Fruit fly (Drosophila melanogaster) whole organism, prepupa: ENCODE measurements around the gene CG14088.

Experiments used
- CG10631 ChIP-seq: fragments of 200-800 bp; sonication (Bioruptor generic); optimal IDR thresholded peaks from 2 replicates; lab custom pipeline; 2016; ENCODE audit warnings: missing biosample characterization, missing genetic modification characterization
- CG11902 ChIP-seq: fragments of 200-800 bp; sonication (Bioruptor generic); optimal IDR thresholded peaks from 3 replicates; lab custom pipeline; 2016; ENCODE audit warnings: missing biosample characterization, missing genetic modification characterization
- CG15336 ChIP-seq: fragments of 200-800 bp; sonication (Bioruptor generic); IDR thresholded peaks from 2 replicates; pipeline ENCODE4 v1.3.6; 2022; ENCODE audit warnings: missing biosample characterization, missing genetic modification characterization
- CG1621 ChIP-seq: fragments of 200-800 bp; sonication (Bioruptor generic); optimal IDR thresholded peaks from 3 replicates; lab custom pipeline; 2018; ENCODE audit warnings: missing biosample characterization, mild to moderate bottlenecking, missing genetic modification characterization
- CG3032 ChIP-seq: fragments of 200-800 bp; optimal IDR thresholded peaks from 2 replicates; lab custom pipeline; 2019; ENCODE audit warnings: missing biosample characterization, mild to moderate bottlenecking, missing genetic modification characterization, moderate library complexity
- CG31627 ChIP-seq: fragments of 200-800 bp; sonication (Bioruptor generic); optimal IDR thresholded peaks from 3 replicates; lab custom pipeline; 2016; ENCODE audit warnings: missing biosample characterization, missing genetic modification characterization
- CG32006 ChIP-seq: fragments of 200-800 bp; sonication (Bioruptor generic); optimal IDR thresholded peaks from 3 replicates; lab custom pipeline; 2017; ENCODE audit warnings: missing biosample characterization, mild to moderate bottlenecking, missing genetic modification characterization
- CG34406 ChIP-seq: fragments of 200-800 bp; sonication (Bioruptor generic); optimal IDR thresholded peaks from 3 replicates; lab custom pipeline; 2016; ENCODE audit warnings: missing biosample characterization, missing genetic modification characterization
- CG3919 ChIP-seq: fragments of 200-800 bp; sonication (Bioruptor generic); optimal IDR thresholded peaks from 3 replicates; lab custom pipeline; 2016; ENCODE audit warnings: missing biosample characterization, missing genetic modification characterization
- CG6163 ChIP-seq: fragments of 200-800 bp; sonication (Bioruptor generic); IDR thresholded peaks from 3 replicates; pipeline ENCODE4 v1.3.6; 2022; ENCODE audit warnings: missing biosample characterization, missing genetic modification characterization
- CG6792 ChIP-seq: fragments of 200-800 bp; sonication (Bioruptor generic); optimal IDR thresholded peaks from 3 replicates; lab custom pipeline; 2016; ENCODE audit warnings: missing biosample characterization, missing genetic modification characterization
- CG6808 ChIP-seq: fragments of 200-800 bp; sonication (Bioruptor generic); optimal IDR thresholded peaks from 3 replicates; lab custom pipeline; 2017; ENCODE audit warnings: missing biosample characterization, missing genetic modification characterization, mild to moderate bottlenecking, moderate library complexity, missing genetic modification reagents
- CG8319 ChIP-seq: fragments of 200-800 bp; sonication (Bioruptor generic); optimal IDR thresholded peaks from 3 replicates; lab custom pipeline; 2016; ENCODE audit warnings: missing biosample characterization, missing genetic modification characterization
- CG8632 ChIP-seq: fragments of 200-800 bp; sonication (Bioruptor generic); optimal IDR thresholded peaks from 3 replicates; lab custom pipeline; 2016; ENCODE audit warnings: missing biosample characterization, missing genetic modification characterization
- CG9139 ChIP-seq: fragments of 200-800 bp; sonication (Bioruptor generic); optimal IDR thresholded peaks from 3 replicates; lab custom pipeline; 2017; ENCODE audit warnings: missing biosample characterization, mild to moderate bottlenecking, missing genetic modification characterization
- Eip78C ChIP-seq: fragments of 200-800 bp; sonication (Bioruptor generic); peaks from one replicate; lab custom pipeline; 2016; ENCODE audit warnings: missing biosample characterization, missing genetic modification characterization
- Eip93F ChIP-seq: fragments of 200-800 bp; sonication (Bioruptor generic); optimal IDR thresholded peaks from 2 replicates; lab custom pipeline; 2016; ENCODE audit warnings: missing biosample characterization, mild to moderate bottlenecking, missing genetic modification characterization
- Ets21C ChIP-seq: fragments of 200-800 bp; sonication (Bioruptor generic); optimal IDR thresholded peaks from 3 replicates; lab custom pipeline; 2016; ENCODE audit warnings: missing biosample characterization, missing genetic modification characterization
- Ets96B ChIP-seq: fragments of 200-800 bp; optimal IDR thresholded peaks from 2 replicates; lab custom pipeline; 2019; ENCODE audit warnings: missing biosample characterization, mild to moderate bottlenecking, missing genetic modification characterization, moderate library complexity
- Gug ChIP-seq: fragments of 200-800 bp; sonication (Bioruptor generic); IDR thresholded peaks from 2 replicates; pipeline ENCODE4 v1.3.6; 2022; ENCODE audit warnings: missing biosample characterization, missing genetic modification characterization
- Hr39 ChIP-seq: fragments of 200-800 bp; sonication (Bioruptor generic); optimal IDR thresholded peaks from 2 replicates; lab custom pipeline; 2016; ENCODE audit warnings: missing biosample characterization, missing genetic modification characterization
- Hr4 ChIP-seq: fragments of 200-800 bp; sonication (Bioruptor generic); optimal IDR thresholded peaks from 3 replicates; lab custom pipeline; 2016; ENCODE audit warnings: missing biosample characterization, missing genetic modification characterization
- Met ChIP-seq: fragments of 200-800 bp; sonication (Bioruptor generic); optimal IDR thresholded peaks from 3 replicates; lab custom pipeline; 2016; ENCODE audit warnings: missing biosample characterization, missing genetic modification characterization
- OdsH ChIP-seq: fragments of 200-800 bp; sonication (Bioruptor generic); optimal IDR thresholded peaks from 3 replicates; lab custom pipeline; 2016; ENCODE audit warnings: missing biosample characterization, missing genetic modification characterization
- Smox ChIP-seq: fragments of 200-800 bp; sonication (Bioruptor generic); optimal IDR thresholded peaks from 3 replicates; lab custom pipeline; 2016; ENCODE audit warnings: missing biosample characterization, missing genetic modification characterization
- Sox102F ChIP-seq: fragments of 200-800 bp; sonication (Bioruptor generic); optimal IDR thresholded peaks from 2 replicates; lab custom pipeline; 2016; ENCODE audit warnings: missing biosample characterization, mild to moderate bottlenecking, missing genetic modification characterization
- Sox14 ChIP-seq: fragments of 200-800 bp; sonication (Bioruptor generic); optimal IDR thresholded peaks from 3 replicates; lab custom pipeline; 2016; ENCODE audit warnings: missing biosample characterization, missing genetic modification characterization
- Sox15 ChIP-seq: fragments of 200-800 bp; sonication (Bioruptor generic); optimal IDR thresholded peaks from 3 replicates; lab custom pipeline; 2016; ENCODE audit warnings: missing biosample characterization, missing genetic modification characterization
- achi ChIP-seq: fragments of 200-800 bp; sonication (Bioruptor generic); optimal IDR thresholded peaks from 3 replicates; lab custom pipeline; 2016; ENCODE audit warnings: missing biosample characterization, missing genetic modification characterization
- acj6 ChIP-seq: fragments of 200-800 bp; sonication (Bioruptor generic); optimal IDR thresholded peaks from 3 replicates; lab custom pipeline; 2016; ENCODE audit warnings: missing biosample characterization, missing genetic modification characterization
- cyc ChIP-seq: fragments of 200-800 bp; sonication (Bioruptor generic); optimal IDR thresholded peaks from 3 replicates; lab custom pipeline; 2016; ENCODE audit warnings: missing biosample characterization, missing genetic modification characterization
- dsx ChIP-seq: fragments of 200-800 bp; optimal IDR thresholded peaks from 3 replicates; lab custom pipeline; 2019; ENCODE audit warnings: missing biosample characterization, mild to moderate bottlenecking, missing genetic modification characterization, moderate library complexity; ENCODE audit not compliant: poor library complexity, severe bottlenecking
- eg ChIP-seq: fragments of 200-800 bp; sonication (Bioruptor generic); IDR thresholded peaks from 3 replicates; pipeline ENCODE4 v1.3.6; 2022; ENCODE audit warnings: missing biosample characterization, missing genetic modification characterization
- esn ChIP-seq: fragments of 200-800 bp; sonication (Bioruptor generic); optimal IDR thresholded peaks from 2 replicates; lab custom pipeline; 2016; ENCODE audit warnings: missing biosample characterization, mild to moderate bottlenecking, missing genetic modification characterization, moderate library complexity
- fd59A ChIP-seq: fragments of 200-800 bp; sonication (Bioruptor generic); optimal IDR thresholded peaks from 2 replicates; lab custom pipeline; 2017; ENCODE audit warnings: missing biosample characterization, mild to moderate bottlenecking, missing genetic modification characterization, missing genetic modification reagents
- fd85E ChIP-seq: fragments of 200-800 bp; sonication (Bioruptor generic); optimal IDR thresholded peaks from 3 replicates; lab custom pipeline; 2016; ENCODE audit warnings: missing biosample characterization, missing genetic modification characterization
- fkh ChIP-seq: fragments of 200-800 bp; sonication (Bioruptor generic); optimal IDR thresholded peaks from 3 replicates; lab custom pipeline; 2017; ENCODE audit warnings: missing biosample characterization, mild to moderate bottlenecking, missing genetic modification characterization, moderate library complexity
- lz ChIP-seq: fragments of 200-800 bp; sonication (Bioruptor generic); optimal IDR thresholded peaks from 3 replicates; lab custom pipeline; 2016; ENCODE audit warnings: missing biosample characterization, missing genetic modification characterization
- spab ChIP-seq: fragments of 200-800 bp; sonication (Bioruptor generic); optimal IDR thresholded peaks from 2 replicates; lab custom pipeline; 2017; ENCODE audit warnings: missing biosample characterization, mild to moderate bottlenecking, missing genetic modification characterization, missing genetic modification reagents
- ss ChIP-seq, 2 experiments: fragments of 200-800 bp; sonication (Bioruptor generic); optimal IDR thresholded peaks; 2 replicates in 1 of 2; 3 replicates in 1 of 2; lab custom pipeline; 2017 to 2018; ENCODE audit warnings: mild to moderate bottlenecking in 2 of 2, missing biosample characterization in 2 of 2, missing genetic modification characterization in 2 of 2, moderate library complexity in 1 of 2
- svp ChIP-seq: fragments of 200-800 bp; sonication (Bioruptor generic); peaks from one replicate; lab custom pipeline; 2016; ENCODE audit warnings: missing biosample characterization, missing genetic modification characterization
- topi ChIP-seq: fragments of 200-800 bp; sonication (Bioruptor generic); optimal IDR thresholded peaks from 3 replicates; lab custom pipeline; 2016; ENCODE audit warnings: missing biosample characterization, missing genetic modification characterization
- vri ChIP-seq: fragments of 200-800 bp; sonication (Bioruptor generic); optimal IDR thresholded peaks from 3 replicates; lab custom pipeline; 2016; ENCODE audit warnings: missing biosample characterization, mild to moderate bottlenecking, missing genetic modification characterization

The CG14088 gene

DNA sequence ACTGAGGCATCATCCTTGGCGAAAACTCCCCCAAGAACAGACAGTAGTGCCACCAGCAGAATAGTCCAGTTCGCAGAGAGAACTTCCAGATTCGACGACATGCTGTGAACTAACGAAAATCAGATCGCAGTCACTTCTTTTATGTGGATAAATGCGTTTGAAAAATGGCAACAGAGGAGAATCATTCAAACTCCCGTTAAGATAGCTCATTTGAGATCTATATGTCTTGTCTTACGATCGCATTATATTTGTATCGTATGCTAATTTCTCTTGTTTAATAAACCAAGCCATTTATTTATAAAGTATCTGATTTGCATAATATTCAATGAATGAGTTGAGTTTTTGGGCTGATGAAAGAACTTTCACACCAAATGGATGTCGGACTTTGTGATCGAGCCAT is 10.3 kb upstream of the CG14088 start, which contains the start of gene CG14089:
CG14089 (minus strand) TSS at position 101 of the 400 bp plus-strand sequence.
- TF ChIP-seq ss (GFP tag; optimal IDR thresholded peaks at IDR 0.05; lab: Kevin White, UChicago) (no peak), CG8632 (GFP tag; lab: Kevin White, UChicago) (no peak), Sox102F (GFP tag; lab: Kevin White, UChicago) (no peak), cyc (GFP tag; lab: Kevin White, UChicago) (no peak), CG6792 (GFP tag; lab: Kevin White, UChicago) (no peak), CG31627 (GFP tag; lab: Kevin White, UChicago) (no peak), achi (GFP tag; lab: Kevin White, UChicago) (no peak), eg (GFP tag; lab: Robert Waterston, UW) (no peak), Smox (GFP tag; lab: Kevin White, UChicago) (no peak), CG11902 (GFP tag; lab: Kevin White, UChicago) (no peak), dsx (GFP tag; lab: Kevin White, UChicago) (no peak), fd85E (no peak), fkh (GFP tag; lab: Kevin White, UChicago) (no peak), CG34406 (GFP tag; lab: Kevin White, UChicago) (no peak), CG15336 (GFP tag; lab: Robert Waterston, UW) (no peak), esn (GFP tag; lab: Kevin White, UChicago) (no peak), acj6 (GFP tag; lab: Kevin White, UChicago) (no peak), Gug (GFP tag; lab: Robert Waterston, UW) (no peak), Eip78C (GFP tag; lab: Kevin White, UChicago) (no peak), svp (GFP tag; lab: Kevin White, UChicago) (no peak)

DNA sequence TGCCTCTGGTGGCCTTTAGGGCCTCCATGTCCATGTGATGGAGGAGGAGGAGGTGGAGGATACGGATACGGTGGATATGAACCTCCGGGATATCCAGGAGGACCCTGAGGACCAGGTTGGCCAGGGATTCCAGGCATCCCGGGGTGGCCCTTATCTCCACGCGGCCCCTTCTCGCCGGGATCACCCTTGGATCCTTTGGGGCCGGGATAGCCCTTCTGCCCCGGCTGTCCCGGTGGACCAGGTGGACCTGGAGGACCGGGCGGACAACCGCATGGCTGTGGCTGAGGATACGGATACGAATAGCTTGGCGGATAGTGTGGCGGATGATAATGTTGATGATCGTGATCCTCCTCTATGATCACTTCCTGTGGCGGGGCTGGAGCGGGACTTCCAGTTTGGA is 9.8 kb upstream of the CG14088 start:
- TF ChIP-seq CG32006 (GFP tag; lab: Kevin White, UChicago), result no peak
- no peak for TF ChIP-seq CG8319 (GFP tag; lab: Kevin White, UChicago)
- no peak for TF ChIP-seq CG3919
- TF ChIP-seq Sox14, result no peak
- no peak for TF ChIP-seq CG34406 (GFP tag; lab: Kevin White, UChicago)
- no peak for TF ChIP-seq lz
- TF ChIP-seq CG1621, result no peak
- TF ChIP-seq ss (GFP tag; optimal IDR thresholded peaks at IDR 0.05; lab: Kevin White, UChicago), result no peak
- TF ChIP-seq, all 60 proteins: peak for 0

DNA sequence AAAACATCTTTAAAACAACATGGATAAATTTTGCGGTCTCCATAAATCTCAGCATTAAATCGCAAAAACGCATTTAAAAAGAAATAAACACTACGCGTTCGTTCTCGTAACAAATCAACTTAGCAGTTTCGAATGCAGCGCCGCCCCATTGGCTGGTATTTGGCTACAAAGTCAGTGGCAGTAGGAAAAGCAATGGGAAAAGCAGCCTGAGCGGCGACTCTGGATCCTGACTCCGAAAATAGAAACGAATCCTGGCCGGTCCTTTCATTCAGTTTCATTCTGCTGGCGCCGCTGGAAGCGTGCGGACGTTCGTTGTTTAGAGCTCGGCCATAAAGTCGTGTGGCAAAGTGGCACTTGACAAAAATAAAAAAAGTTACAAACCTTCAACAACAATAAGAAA is 5.0 kb upstream of the CG14088 start, which contains the start of gene CG14086:
CG14086 (plus strand) TSS at position 301 of the 400 bp plus-strand sequence.
- TF ChIP-seq Met (GFP tag; lab: Kevin White, UChicago) (no peak), Smox (GFP tag; lab: Kevin White, UChicago) (no peak), Hr39 (GFP tag; lab: Kevin White, UChicago) (no peak), CG9139 (GFP tag; lab: Kevin White, UChicago) (no peak), Gug (GFP tag; lab: Robert Waterston, UW) (no peak), fd85E (no peak), CG32006 (GFP tag; lab: Kevin White, UChicago) (no peak), Sox102F (GFP tag; lab: Kevin White, UChicago) (no peak), svp (GFP tag; lab: Kevin White, UChicago) (no peak), CG34406 (GFP tag; lab: Kevin White, UChicago) (no peak), CG15336 (GFP tag; lab: Robert Waterston, UW) (no peak), OdsH (GFP tag; lab: Kevin White, UChicago) (no peak), Hr4 (no peak), spab (GFP tag; lab: Kevin White, UChicago) (no peak)

DNA sequence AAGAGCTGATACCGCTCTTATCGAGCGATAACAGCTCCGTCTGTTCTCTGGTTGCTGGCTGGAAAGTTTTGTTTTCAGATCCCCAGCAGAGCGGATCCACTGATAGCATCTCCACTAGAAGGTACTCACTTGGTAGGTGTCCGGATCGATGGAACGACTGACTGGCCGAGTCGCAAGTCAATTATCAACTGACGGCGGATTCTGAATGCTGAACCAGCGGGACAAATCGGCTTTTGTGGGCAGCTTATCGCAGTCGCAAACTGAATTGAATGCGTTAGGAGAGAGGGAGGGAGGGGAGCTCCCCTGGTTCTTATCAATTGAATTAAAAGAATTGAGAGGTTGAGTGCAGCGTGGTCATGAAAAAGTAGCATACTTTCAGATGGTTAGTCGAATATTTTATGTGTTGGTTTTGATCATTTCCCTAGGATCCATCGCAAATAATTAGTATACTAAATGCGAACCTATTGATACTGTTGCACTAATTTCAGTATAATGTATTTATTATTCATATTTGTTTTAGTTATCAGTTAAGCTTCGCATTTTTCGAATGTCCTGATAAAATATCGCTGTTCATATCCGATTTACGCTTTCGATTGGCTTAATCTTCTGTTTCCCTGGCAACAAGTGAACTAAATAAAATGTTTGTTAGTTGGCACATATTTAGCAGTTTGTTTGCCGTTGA is 1.6 kb downstream of the CG14088 start, which contains the start of the genes Aldh7A1 and CG14085:
Aldh7A1 (minus strand) TSS at position 194 of the 682 bp plus-strand sequence.
CG14085 (plus strand) TSS at position 632 of the 682 bp plus-strand sequence.
- peak; percentile 3 for TF ChIP-seq Sox102F (GFP tag; lab: Kevin White, UChicago)
- TF ChIP-seq fd59A (GFP tag; lab: Kevin White, UChicago), result no peak
- TF ChIP-seq CG6163, result no peak
- TF ChIP-seq CG3919, result peak; percentile 29
- no peak for TF ChIP-seq Sox15 (GFP tag; lab: Kevin White, UChicago)
- peak; percentile 97 for TF ChIP-seq svp (GFP tag; lab: Kevin White, UChicago)
- TF ChIP-seq Met (GFP tag; lab: Kevin White, UChicago), result no peak
- no peak for TF ChIP-seq Eip93F
- TF ChIP-seq eg (GFP tag; lab: Robert Waterston, UW), result peak; percentile 39; the same call in 1 of the 3 replicates
- no peak for TF ChIP-seq Ets21C (GFP tag; lab: Kevin White, UChicago)
- TF ChIP-seq Eip78C (GFP tag; lab: Kevin White, UChicago), result peak; percentile 60
- TF ChIP-seq CG11902 (GFP tag; lab: Kevin White, UChicago), result no peak
- TF ChIP-seq acj6 (GFP tag; lab: Kevin White, UChicago), result no peak
- TF ChIP-seq CG31627 (GFP tag; lab: Kevin White, UChicago), result no peak
- no peak for TF ChIP-seq Ets96B (tag; lab: Kevin White, UChicago)
- no peak for TF ChIP-seq Gug (GFP tag; lab: Robert Waterston, UW)
- peak; percentile 9 for TF ChIP-seq topi
- no peak for TF ChIP-seq CG10631
- peak; percentile 51 for TF ChIP-seq Sox14
- no peak for TF ChIP-seq CG6808
- peak; percentile 40 for TF ChIP-seq vri (GFP tag; lab: Kevin White, UChicago)
- no peak for TF ChIP-seq CG3032 (tag; lab: Kevin White, UChicago)
